Worm (Caenorhabditis elegans) whole organism, L4/young adult: Measurements from ENCODE around the gene F25B3.2.

ENCODE experiments used
- W03F9.2 ChIP-seq: fragments of 150-350 bp; optimal IDR thresholded peaks from 2 replicates; lab custom pipeline; 2014; ENCODE audit warnings: missing biosample characterization, missing genetic modification characterization
- dao-5 ChIP-seq: sonication (generic microtip); optimal IDR thresholded peaks from 2 replicates; lab custom pipeline; 2016; ENCODE audit warnings: missing genotype, missing genetic modification characterization, moderate library complexity, missing compliant biosample characterization
- him-1 ChIP-seq: sonication (generic microtip); optimal IDR thresholded peaks from 2 replicates; lab custom pipeline; 2016; ENCODE audit warnings: missing genotype, missing genetic modification reagents, missing genetic modification characterization, missing compliant biosample characterization

DNA sequence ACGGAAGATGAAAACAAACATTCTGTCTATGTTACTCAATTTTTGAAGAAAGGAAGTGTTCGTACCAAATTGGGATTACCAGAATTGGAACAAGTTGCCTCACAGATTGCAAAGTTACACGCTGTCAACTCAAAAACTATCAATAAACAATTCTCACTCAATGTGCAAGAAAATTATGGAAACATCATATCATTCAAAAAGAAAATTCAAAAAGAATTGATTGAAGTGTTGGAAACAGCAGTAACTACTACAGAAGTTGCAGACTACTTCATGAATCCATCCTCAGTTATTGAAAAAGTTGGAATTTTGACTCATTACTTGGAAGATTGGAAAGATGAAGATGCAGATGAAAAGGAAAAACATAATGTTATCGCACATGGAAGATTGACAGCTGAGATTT lies 49.1 kb upstream of the F25B3.2 start:
- TF ChIP-seq W03F9.2 (tag; lab: Kevin White, UChicago) (no peak), him-1 (tag; lab: Kevin White, UChicago) (no peak), dao-5 (tag; lab: Kevin White, UChicago) (no peak)
